Worm (Caenorhabditis elegans): ENCODE data around the gene srbc-42.

DNA sequence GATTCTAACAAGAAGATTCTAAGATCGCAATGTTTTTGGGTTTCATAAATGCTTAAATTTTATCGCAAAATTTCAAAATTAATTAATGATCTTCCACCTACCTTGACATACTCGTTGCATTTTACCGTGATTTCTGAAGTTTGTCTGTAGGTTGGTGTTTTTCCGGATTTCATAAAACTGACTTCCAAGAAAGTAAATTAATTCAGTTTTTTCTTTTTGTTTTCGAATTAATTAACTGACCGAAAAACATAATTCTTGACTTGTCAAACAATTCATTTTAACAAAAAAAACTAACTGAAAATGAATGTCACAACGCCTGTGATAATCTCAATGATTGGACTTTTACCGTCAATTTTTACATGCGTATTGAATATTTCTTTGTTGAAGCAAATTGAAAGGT lies 9.3 kb downstream of the srbc-42 start, which contains the start of gene srbc-16:
- no peak for TF ChIP-seq flt-1 (GFP tag; IDR thresholded peaks at IDR 0.05)
- no peak for TF ChIP-seq ref-1 (GFP tag; conservative IDR thresholded peaks at IDR 0.05)
- TF ChIP-seq med-1 (GFP tag; optimal IDR thresholded peaks at IDR 0.05; ENCODE audit: insufficient read depth): no peak
- TF ChIP-seq ztf-23 (GFP tag; IDR thresholded peaks at IDR 0.05): no peak
- TF ChIP-seq tab-1 (GFP tag; IDR thresholded peaks at IDR 0.05): no peak
- TF ChIP-seq cog-1 (tag; optimal IDR thresholded peaks at IDR 0.05): no peak
- TF ChIP-seq T22C8.4 (GFP tag; IDR thresholded peaks at IDR 0.05): no peak
- no peak for TF ChIP-seq ztf-29 (GFP tag; IDR thresholded peaks at IDR 0.05)
- TF ChIP-seq klf-2 (GFP tag; conservative IDR thresholded peaks at IDR 0.05): no peak
